Fruit fly (Drosophila melanogaster) whole organism, pupa: ENCODE measurements around the gene Teh1.
A peak's percentile ranks its signal among the peaks of the same experiment; 100 is the strongest.

Experiments used
- CG13204 ChIP-seq: fragments of 200-800 bp; sonication (Bioruptor generic); optimal IDR thresholded peaks from 2 replicates; lab custom pipeline; 2018; ENCODE audit warnings: missing biosample characterization, mild to moderate bottlenecking, missing genetic modification characterization, moderate library complexity
- CG14655 ChIP-seq: fragments of 200-800 bp; sonication (Bioruptor generic); optimal IDR thresholded peaks from 3 replicates; lab custom pipeline; 2017; ENCODE audit warnings: mild to moderate bottlenecking, missing biosample characterization, missing genetic modification reagents, missing genetic modification characterization
- CG15710 ChIP-seq: fragments of 200-800 bp; sonication (Bioruptor generic); optimal IDR thresholded peaks from 2 replicates; lab custom pipeline; 2018; ENCODE audit warnings: missing biosample characterization, mild to moderate bottlenecking, missing genetic modification characterization, moderate library complexity
- CG32121 ChIP-seq: fragments of 200-800 bp; sonication (Bioruptor generic); IDR thresholded peaks from 2 replicates; pipeline ENCODE4 v1.3.6; 2022; ENCODE audit warnings: missing biosample characterization, missing genetic modification characterization
- CG34367 ChIP-seq: fragments of 200-800 bp; sonication (Bioruptor generic); optimal IDR thresholded peaks from 2 replicates; lab custom pipeline; 2018; ENCODE audit warnings: missing biosample characterization, mild to moderate bottlenecking, missing genetic modification characterization
- CG4496 ChIP-seq: fragments of 200-800 bp; sonication (Bioruptor generic); IDR thresholded peaks from 3 replicates; pipeline ENCODE4 v1.3.6; 2022; ENCODE audit warnings: missing biosample characterization, missing genetic modification characterization
- CG8301 ChIP-seq: fragments of 200-800 bp; sonication (Bioruptor generic); optimal IDR thresholded peaks from 2 replicates; lab custom pipeline; 2018; ENCODE audit warnings: missing biosample characterization, mild to moderate bottlenecking, missing genetic modification characterization
- CG9948 ChIP-seq: fragments of 200-800 bp; sonication (Bioruptor generic); optimal IDR thresholded peaks from 2 replicates; lab custom pipeline; 2018; ENCODE audit warnings: missing biosample characterization, mild to moderate bottlenecking, missing genetic modification characterization, moderate library complexity
- Pif1B ChIP-seq: fragments of 200-800 bp; sonication (Bioruptor generic); optimal IDR thresholded peaks from 3 replicates; lab custom pipeline; 2016; ENCODE audit warnings: missing biosample characterization, missing genetic modification characterization
- Snoo ChIP-seq: fragments of 200-800 bp; sonication (Bioruptor generic); optimal IDR thresholded peaks from 3 replicates; lab custom pipeline; 2017; ENCODE audit warnings: missing biosample characterization, mild to moderate bottlenecking, missing genetic modification characterization, inconsistent platforms
- gl ChIP-seq: fragments of 200-800 bp; sonication (Bioruptor generic); optimal IDR thresholded peaks from 2 replicates; lab custom pipeline; 2018; ENCODE audit warnings: missing biosample characterization, mild to moderate bottlenecking, missing genetic modification characterization
- rn ChIP-seq: fragments of 200-800 bp; sonication (Bioruptor generic); IDR thresholded peaks from 2 replicates; pipeline ENCODE4 v1.3.6; 2022; ENCODE audit warnings: missing biosample characterization, missing genetic modification characterization

- TF ChIP-seq CG13204 (GFP tag; lab: Kevin White, UChicago) (no peak), gl (tag; lab: Kevin White, UChicago) (no peak), CG15710 (no peak), CG14655 (no peak), rn (GFP tag; lab: Robert Waterston, UW) (no peak), CG32121 (GFP tag; lab: Robert Waterston, UW) (no peak), CG8301 (tag; lab: Kevin White, UChicago) (no peak), CG4496 (peak; percentile 48; the same call in 1 of the 3 replicates), Pif1B (GFP tag; lab: Kevin White, UChicago) (no peak), CG34367 (tag; lab: Kevin White, UChicago) (no peak), Snoo (tag; lab: Kevin White, UChicago) (no peak), CG9948 (tag; lab: Kevin White, UChicago) (no peak)
These were observed 35.5 kb upstream of the Teh1 start for dm6 chr3R:9903370-9903769.
